Fruit fly (Drosophila melanogaster) whole organism, embryonic: ENCODE measurements around the gene CG17032.
A peak's percentile ranks its signal among the peaks of the same experiment; 100 is the strongest.

Experiments used
- CG1024 ChIP-seq: fragments of 200-800 bp; sonication (Bioruptor generic); IDR thresholded peaks from 2 replicates; pipeline ENCODE4 v1.3.6; 2022; ENCODE audit warnings: missing biosample characterization, missing genetic modification characterization
- CG10654 ChIP-seq: fragments of 200-800 bp; sonication (Bioruptor generic); optimal IDR thresholded peaks from 2 replicates; lab custom pipeline; 2016; ENCODE audit warnings: missing biosample characterization, missing genetic modification characterization
- CG11398 ChIP-seq: fragments of 200-800 bp; sonication (Bioruptor generic); optimal IDR thresholded peaks from 2 replicates; lab custom pipeline; 2016; ENCODE audit warnings: missing biosample characterization, missing genetic modification characterization
- CG11695 ChIP-seq: fragments of 200-800 bp; sonication (Bioruptor generic); IDR thresholded peaks from 3 replicates; pipeline ENCODE4 v1.3.6; 2022; ENCODE audit warnings: missing biosample characterization, missing genetic modification characterization
- CG12744 ChIP-seq: fragments of 200-800 bp; sonication (Bioruptor generic); optimal IDR thresholded peaks from 2 replicates; lab custom pipeline; 2016; ENCODE audit warnings: missing biosample characterization, missing genetic modification characterization
- CG14050 ChIP-seq: fragments of 200-800 bp; sonication (Bioruptor generic); IDR thresholded peaks from 3 replicates; pipeline ENCODE4 v1.3.6; 2022; ENCODE audit warnings: missing biosample characterization, missing genetic modification characterization
- CG15011 ChIP-seq: fragments of 200-800 bp; sonication (Bioruptor generic); optimal IDR thresholded peaks from 3 replicates; lab custom pipeline; 2018; ENCODE audit warnings: missing biosample characterization, mild to moderate bottlenecking, missing genetic modification characterization
- CG1603 ChIP-seq: fragments of 200-800 bp; sonication (Bioruptor generic); optimal IDR thresholded peaks from 2 replicates; lab custom pipeline; 2019; ENCODE audit warnings: missing biosample characterization, mild to moderate bottlenecking, missing genetic modification characterization, moderate library complexity
- CG1792 ChIP-seq: fragments of 200-800 bp; sonication (Bioruptor generic); optimal IDR thresholded peaks from 2 replicates; lab custom pipeline; 2016; ENCODE audit warnings: missing biosample characterization, missing genetic modification characterization
- CG3726 ChIP-seq: fragments of 200-800 bp; sonication (Bioruptor generic); IDR thresholded peaks from 3 replicates; pipeline ENCODE4, ENCODE4 v1.3.6; 2022; ENCODE audit warnings: missing biosample characterization, missing genetic modification characterization
- CG3995 ChIP-seq: fragments of 200-800 bp; sonication (Bioruptor generic); optimal IDR thresholded peaks from 3 replicates; lab custom pipeline; 2016; ENCODE audit warnings: missing biosample characterization, missing genetic modification characterization
- CG42726 ChIP-seq: fragments of 200-800 bp; sonication (Bioruptor generic); IDR thresholded peaks from 2 replicates; pipeline ENCODE4 v1.3.6; 2022; ENCODE audit warnings: missing biosample characterization, missing genetic modification characterization; ENCODE audit not compliant: partially characterized antibody
- CG4404 ChIP-seq: fragments of 200-800 bp; sonication (Bioruptor generic); IDR thresholded peaks from 2 replicates; pipeline ENCODE4 v1.3.6; 2022; ENCODE audit warnings: missing biosample characterization, missing genetic modification characterization
- CG4424 ChIP-seq: fragments of 200-800 bp; sonication (Bioruptor generic); optimal IDR thresholded peaks from 3 replicates; lab custom pipeline; 2016; ENCODE audit warnings: missing biosample characterization, missing genetic modification characterization
- CG4707 ChIP-seq: fragments of 200-800 bp; sonication (Bioruptor generic); optimal IDR thresholded peaks from 2 replicates; lab custom pipeline; 2018; ENCODE audit warnings: missing biosample characterization, mild to moderate bottlenecking, missing genetic modification characterization, moderate library complexity
- CG7745 ChIP-seq: fragments of 200-800 bp; sonication (Bioruptor generic); optimal IDR thresholded peaks from 2 replicates; lab custom pipeline; 2018; ENCODE audit warnings: missing biosample characterization, mild to moderate bottlenecking, missing genetic modification characterization, moderate library complexity
- CG7987 ChIP-seq: fragments of 200-800 bp; sonication (Bioruptor generic); optimal IDR thresholded peaks from 2 replicates; lab custom pipeline; 2018; ENCODE audit warnings: missing biosample characterization, mild to moderate bottlenecking, missing genetic modification characterization, moderate library complexity
- CG8359 ChIP-seq: fragments of 200-800 bp; sonication (Bioruptor generic); optimal IDR thresholded peaks from 2 replicates; lab custom pipeline; 2017; ENCODE audit warnings: missing biosample characterization, mild to moderate bottlenecking, missing genetic modification characterization, borderline replicate concordance
- Chrac-16 ChIP-seq: fragments of 200-800 bp; sonication (Bioruptor generic); optimal IDR thresholded peaks from 3 replicates; lab custom pipeline; 2016; ENCODE audit warnings: missing biosample characterization, missing genetic modification characterization
- Dp ChIP-seq: fragments of 200-800 bp; sonication (Bioruptor generic); optimal IDR thresholded peaks from 2 replicates; lab custom pipeline; 2018; ENCODE audit warnings: missing biosample characterization, mild to moderate bottlenecking, missing genetic modification characterization, moderate library complexity
- Drgx ChIP-seq: fragments of 200-800 bp; sonication (Bioruptor generic); IDR thresholded peaks from 2 replicates; pipeline ENCODE4 v1.3.6; 2022; ENCODE audit warnings: missing biosample characterization, missing genetic modification characterization
- E2f2 ChIP-seq: fragments of 200-800 bp; sonication (Bioruptor generic); IDR thresholded peaks from 2 replicates; pipeline ENCODE4 v1.3.6; 2022; ENCODE audit warnings: missing biosample characterization, missing genetic modification characterization
- Ets65A ChIP-seq: fragments of 200-800 bp; sonication (Bioruptor generic); peaks from one replicate; lab custom pipeline; 2016; ENCODE audit warnings: missing biosample characterization, missing genetic modification characterization
- GATAe ChIP-seq: fragments of 200-800 bp; sonication (Bioruptor generic); conservative IDR thresholded peaks from 2 replicates; pipeline ENCODE4 v1.3.6; 2022; ENCODE audit warnings: missing biosample characterization, missing genetic modification characterization
- HmgZ ChIP-seq: fragments of 200-800 bp; sonication (Bioruptor generic); optimal IDR thresholded peaks from 2 replicates; lab custom pipeline; 2018; ENCODE audit warnings: missing biosample characterization, mild to moderate bottlenecking, missing genetic modification characterization
- MBD-R2 ChIP-seq: fragments of 200-800 bp; sonication (Bioruptor generic); IDR thresholded peaks from 2 replicates; pipeline ENCODE4 v1.3.6; 2022; ENCODE audit warnings: missing biosample characterization, missing genetic modification characterization
- Med ChIP-seq: fragments of 200-800 bp; sonication (Bioruptor generic); peaks from one replicate; lab custom pipeline; 2016; ENCODE audit warnings: missing biosample characterization, missing genetic modification characterization, mild to moderate bottlenecking, inconsistent platforms, moderate library complexity
- ap ChIP-seq: fragments of 200-800 bp; sonication (Bioruptor generic); IDR thresholded peaks from 2 replicates; pipeline ENCODE4 v1.3.6; 2022; ENCODE audit warnings: missing biosample characterization, missing genetic modification characterization
- bigmax ChIP-seq: fragments of 200-800 bp; sonication (Bioruptor generic); optimal IDR thresholded peaks from 2 replicates; lab custom pipeline; 2018; ENCODE audit warnings: missing biosample characterization, mild to moderate bottlenecking, missing genetic modification characterization
- danr ChIP-seq: fragments of 200-800 bp; sonication (Bioruptor generic); IDR thresholded peaks from 2 replicates; pipeline ENCODE4 v1.3.6; 2022; ENCODE audit warnings: missing biosample characterization, missing genetic modification characterization
- dati ChIP-seq: fragments of 200-800 bp; sonication (Bioruptor generic); IDR thresholded peaks from 2 replicates; pipeline ENCODE4 v1.3.6; 2022; ENCODE audit warnings: missing biosample characterization, missing genetic modification characterization
- gcm ChIP-seq: fragments of 200-800 bp; sonication (Bioruptor generic); optimal IDR thresholded peaks from 2 replicates; lab custom pipeline; 2019; ENCODE audit warnings: missing biosample characterization, mild to moderate bottlenecking, missing genetic modification characterization, moderate library complexity
- gfzf ChIP-seq: fragments of 200-800 bp; sonication (Bioruptor generic); optimal IDR thresholded peaks from 2 replicates; lab custom pipeline; 2016; ENCODE audit warnings: missing biosample characterization, mild to moderate bottlenecking, missing genetic modification characterization, moderate library complexity
- ham ChIP-seq: fragments of 200-800 bp; sonication (Bioruptor generic); IDR thresholded peaks from 2 replicates; pipeline ENCODE4 v1.3.6; 2022; ENCODE audit warnings: missing biosample characterization, missing genetic modification characterization
- ind ChIP-seq: fragments of 200-800 bp; sonication (Bioruptor generic); optimal IDR thresholded peaks from 3 replicates; lab custom pipeline; 2016; ENCODE audit warnings: missing biosample characterization, missing genetic modification characterization
- insv ChIP-seq, 2 experiments: fragments of 200-800 bp; sonication (Bioruptor generic); optimal IDR thresholded peaks; 3 replicates each; lab custom pipeline; 2016 to 2018; ENCODE audit warnings: missing biosample characterization in 2 of 2, missing genetic modification characterization in 2 of 2
- knrl ChIP-seq: fragments of 200-800 bp; sonication (Bioruptor generic); IDR thresholded peaks from 3 replicates; pipeline ENCODE4 v1.3.6; 2022; ENCODE audit warnings: missing biosample characterization, missing genetic modification characterization; ENCODE audit not compliant: partially characterized antibody
- lov ChIP-seq, 2 experiments: fragments of 200-800 bp in 1 of 2; fragments of >200 bp in 1 of 2; sonication (Bioruptor generic) in 1 of 2; IDR thresholded peaks in 1 of 2; optimal IDR thresholded peaks in 1 of 2; 2 replicates in 1 of 2; 3 replicates in 1 of 2; pipeline versions ENCODE4 v1.3.6 to Lab custom; 2017 to 2022; ENCODE audit warnings: missing biosample characterization in 1 of 2, missing genetic modification characterization in 1 of 2
- mld ChIP-seq: fragments of 200-800 bp; sonication (Bioruptor generic); IDR thresholded peaks from 3 replicates; pipeline ENCODE4 v1.3.6; 2022; ENCODE audit warnings: missing biosample characterization, missing genetic modification characterization; ENCODE audit not compliant: partially characterized antibody
- pan ChIP-seq, 4 experiments: fragments of >200 bp in 3 of 4; fragments of 200-800 bp in 1 of 4; sonication (Bioruptor generic) in 1 of 4; optimal IDR thresholded peaks in 3 of 4; IDR thresholded peaks in 1 of 4; 2 replicates each; pipeline versions ENCODE4 v1.3.6 to Lab custom; 2017 to 2022; ENCODE audit warnings: missing biosample characterization in 2 of 4, missing genetic modification characterization in 2 of 4, mixed read lengths in 1 of 4
- pita ChIP-seq: fragments of 200-800 bp; sonication (Bioruptor generic); optimal IDR thresholded peaks from 2 replicates; lab custom pipeline; 2017; ENCODE audit warnings: missing biosample characterization, mild to moderate bottlenecking, missing genetic modification characterization
- run ChIP-seq: fragments of 200-800 bp; sonication (Bioruptor generic); optimal IDR thresholded peaks from 3 replicates; lab custom pipeline; 2018; ENCODE audit warnings: missing biosample characterization, mild to moderate bottlenecking, missing genetic modification characterization
- usp ChIP-seq: fragments of >200 bp; optimal IDR thresholded peaks from 2 replicates; lab custom pipeline; 2017; ENCODE audit warnings: missing biosample characterization, missing genetic modification characterization
- zen2 ChIP-seq: fragments of 200-800 bp; sonication (Bioruptor generic); IDR thresholded peaks from 3 replicates; pipeline ENCODE4 v1.3.6; 2022; ENCODE audit warnings: missing biosample characterization, missing genetic modification characterization; ENCODE audit not compliant: partially characterized antibody

CG17032 gene

DNA sequence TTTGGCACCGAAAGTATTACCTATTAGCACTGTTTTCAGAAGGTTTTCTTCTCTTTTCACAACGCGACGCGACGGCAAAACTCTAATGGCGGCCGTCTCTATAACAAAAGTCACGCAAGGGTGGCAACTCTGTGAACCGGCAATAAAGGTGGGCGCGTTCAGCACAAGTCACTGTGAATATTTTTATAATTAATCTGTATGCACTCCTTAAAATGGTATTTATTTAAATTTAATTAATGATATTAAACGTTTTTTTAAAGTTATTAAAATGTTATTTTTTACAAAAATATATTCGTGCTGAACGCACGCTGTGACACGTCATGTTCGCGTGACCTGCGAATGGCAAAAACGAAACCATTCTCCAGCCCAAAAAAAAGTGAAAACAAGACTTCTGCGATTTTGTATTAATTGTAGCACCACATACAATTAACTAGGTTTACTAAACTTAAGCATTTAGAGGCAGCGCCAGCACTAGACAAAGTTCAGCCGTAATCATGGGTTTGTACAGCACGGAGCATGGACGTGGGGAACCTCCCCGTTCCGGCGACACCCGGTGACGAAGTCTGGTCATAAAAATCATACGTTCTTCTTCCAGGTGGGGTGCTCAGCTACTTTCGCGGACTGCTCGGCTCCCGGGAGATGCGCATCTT, 24.3 kb downstream of the CG17032 start, which contains the start of the genes brm and Arl1 (continued):
- no peak for TF ChIP-seq mld (GFP tag; lab: Robert Waterston, UW)
- no peak for TF ChIP-seq lov (optimal IDR thresholded peaks at IDR 0.05; lab: Kevin White, UChicago)
- peak; percentile 98 for TF ChIP-seq lov (GFP tag; IDR thresholded peaks at IDR 0.05; lab: Robert Waterston, UW)
- 0 out of 2 replicates have a peak, but pooled peaks have one; percentile 36 for TF ChIP-seq CG42726 (GFP tag; lab: Robert Waterston, UW)
- peak; percentile 96 for TF ChIP-seq dati (GFP tag; lab: Robert Waterston, UW)
- peak; percentile 73 for TF ChIP-seq CG11398 (GFP tag; lab: Kevin White, UChicago)
- TF ChIP-seq GATAe = peak; percentile 99
- TF ChIP-seq ap (GFP tag; lab: Robert Waterston, UW) = peak; percentile 98
- TF ChIP-seq CG15011 (GFP tag; lab: Kevin White, UChicago) = peak; percentile 96
- peak; percentile 99 for TF ChIP-seq HmgZ (tag; lab: Kevin White, UChicago)
- peak; percentile 96 for TF ChIP-seq CG1024
- TF ChIP-seq CG10654 (GFP tag; lab: Kevin White, UChicago) = peak; percentile 97
- peak; percentile 57 for TF ChIP-seq CG12744 (GFP tag; lab: Kevin White, UChicago)
- TF ChIP-seq CG1792 (GFP tag; lab: Kevin White, UChicago) = peak; percentile 72
- peak; percentile 98 for TF ChIP-seq ham
- peak; percentile 33 for TF ChIP-seq CG7745 (tag; lab: Kevin White, UChicago)
- peak; percentile 99 for TF ChIP-seq CG4404 (GFP tag; lab: Robert Waterston, UW)
- no peak for TF ChIP-seq pan (optimal IDR thresholded peaks at IDR 0.05; lab: Kevin White, UChicago)
- peak in 1 of 2 experiments; percentile 99 for TF ChIP-seq pan (GFP tag; optimal IDR thresholded peaks at IDR 0.05 in 1 of 2, IDR thresholded peaks at IDR 0.05 in 1 of 2)
- TF ChIP-seq CG4707 = peak; percentile 83
- TF ChIP-seq CG14050 (GFP tag; lab: Robert Waterston, UW) = peak; percentile 98
- peak; percentile 99 for TF ChIP-seq Ets65A (GFP tag; lab: Kevin White, UChicago)
- TF ChIP-seq insv (GFP tag; optimal IDR thresholded peaks at IDR 0.05; lab: Kevin White, UChicago) = peak in 1 of 2 experiments; percentile 84
- peak; percentile 69 for TF ChIP-seq knrl
- no peak for TF ChIP-seq zen2 (GFP tag; lab: Robert Waterston, UW)
- peak; percentile 99 for TF ChIP-seq Drgx (GFP tag; lab: Robert Waterston, UW)
- TF ChIP-seq, all 482 proteins: peak for 440

DNA sequence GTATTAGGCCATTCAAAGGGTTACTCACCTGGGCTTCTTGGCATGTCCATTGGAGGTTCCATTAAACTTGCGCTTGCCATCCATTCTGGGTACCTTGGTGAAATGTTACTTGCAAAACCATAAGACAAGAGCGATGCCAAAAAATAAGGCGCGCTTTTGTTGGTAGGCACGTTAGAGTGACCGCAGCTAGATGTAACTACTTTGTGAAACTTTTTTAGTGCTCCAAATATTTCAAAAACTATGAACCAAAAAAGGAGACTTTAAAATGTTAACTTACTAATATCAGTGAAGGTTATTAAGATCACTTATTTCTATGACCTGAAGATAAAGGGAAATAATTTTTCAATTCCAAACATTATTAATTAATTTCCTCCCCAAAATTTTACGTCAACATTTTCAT, 29.0 kb downstream of the CG17032 start, which contains the start of gene PolD1:
TSS of gene PolD1 (minus strand) at position 181 of the 400 bp plus-strand sequence.
- TF ChIP-seq danr (GFP tag; lab: Robert Waterston, UW) (no peak), Chrac-16 (GFP tag; lab: Kevin White, UChicago) (peak; percentile 5), CG7987 (GFP tag; lab: Kevin White, UChicago) (no peak), gfzf (GFP tag; lab: Kevin White, UChicago) (peak; percentile 55), Med (GFP tag; lab: Kevin White, UChicago) (peak; percentile 16), pita (GFP tag; lab: Kevin White, UChicago) (no peak), CG3995 (GFP tag; lab: Kevin White, UChicago) (peak; percentile 74), CG4424 (GFP tag; lab: Kevin White, UChicago) (peak; percentile 1), Ets65A (GFP tag; lab: Kevin White, UChicago) (peak; percentile 43), gcm (GFP tag; lab: Kevin White, UChicago) (no peak), usp (GFP tag; lab: Kevin White, UChicago) (no peak), CG3726 (GFP tag; lab: Robert Waterston, UW) (no peak), CG8359 (no peak), E2f2 (peak; percentile 50), MBD-R2 (GFP tag; lab: Robert Waterston, UW) (peak; percentile 31), ind (no peak), CG11695 (GFP tag; lab: Robert Waterston, UW) (no peak), CG1603 (tag; lab: Kevin White, UChicago) (no peak), run (tag; lab: Kevin White, UChicago) (no peak), bigmax (GFP tag; lab: Kevin White, UChicago) (no peak), Dp (GFP tag; lab: Kevin White, UChicago) (peak; percentile 51)
